Fruit fly (Drosophila melanogaster) whole organism, embryonic: Measurements from ENCODE around the gene CG13720.

Experiments used
- ATbp ChIP-seq: fragments of 200-800 bp; sonication (Bioruptor generic); optimal IDR thresholded peaks from 2 replicates; lab custom pipeline; 2017; ENCODE audit warnings: missing biosample characterization, mild to moderate bottlenecking, missing genetic modification characterization, missing genetic modification reagents
- B-H1 ChIP-seq: fragments of 200-800 bp; sonication (Bioruptor generic); IDR thresholded peaks from 3 replicates; pipeline ENCODE4 v1.3.6; 2022; ENCODE audit warnings: missing biosample characterization, missing genetic modification characterization
- CG10959 ChIP-seq: fragments of 200-800 bp; sonication (Bioruptor generic); IDR thresholded peaks from 2 replicates; pipeline ENCODE4 v1.3.6; 2022; ENCODE audit warnings: missing biosample characterization, missing genetic modification characterization
- CG11093 ChIP-seq: fragments of 200-800 bp; sonication (Bioruptor generic); IDR thresholded peaks from 3 replicates; pipeline ENCODE4 v1.3.6; 2022; ENCODE audit warnings: missing biosample characterization, missing genetic modification characterization
- CG11695 ChIP-seq: fragments of 200-800 bp; sonication (Bioruptor generic); IDR thresholded peaks from 3 replicates; pipeline ENCODE4 v1.3.6; 2022; ENCODE audit warnings: missing biosample characterization, missing genetic modification characterization
- CG16779 ChIP-seq: fragments of 200-800 bp; sonication (Bioruptor generic); IDR thresholded peaks from 2 replicates; pipeline ENCODE4 v1.3.6; 2022; ENCODE audit warnings: missing biosample characterization, missing genetic modification characterization
- CG17912 ChIP-seq: fragments of 200-800 bp; sonication (Bioruptor generic); optimal IDR thresholded peaks from 2 replicates; lab custom pipeline; 2018; ENCODE audit warnings: missing biosample characterization, mild to moderate bottlenecking, missing genetic modification characterization
- CG18011 ChIP-seq: fragments of 200-800 bp; sonication (Bioruptor generic); optimal IDR thresholded peaks from 2 replicates; lab custom pipeline; 2017; ENCODE audit warnings: missing biosample characterization, missing genetic modification characterization, mild to moderate bottlenecking, moderate library complexity, missing genotype
- CG1832 ChIP-seq: fragments of 200-800 bp; sonication (Bioruptor generic); optimal IDR thresholded peaks from 2 replicates; lab custom pipeline; 2017; ENCODE audit warnings: missing biosample characterization, mild to moderate bottlenecking, missing genetic modification characterization, inconsistent platforms
- CG3726 ChIP-seq: fragments of 200-800 bp; sonication (Bioruptor generic); IDR thresholded peaks from 3 replicates; pipeline ENCODE4, ENCODE4 v1.3.6; 2022; ENCODE audit warnings: missing biosample characterization, missing genetic modification characterization
- CG4404 ChIP-seq: fragments of 200-800 bp; sonication (Bioruptor generic); IDR thresholded peaks from 2 replicates; pipeline ENCODE4 v1.3.6; 2022; ENCODE audit warnings: missing biosample characterization, missing genetic modification characterization
- CG4730 ChIP-seq: fragments of 200-800 bp; sonication (Bioruptor generic); IDR thresholded peaks from 2 replicates; pipeline ENCODE4 v1.3.6; 2022; ENCODE audit warnings: missing biosample characterization, missing genetic modification characterization
- CG6175 ChIP-seq: fragments of 200-800 bp; sonication (Bioruptor generic); IDR thresholded peaks from 3 replicates; pipeline ENCODE4 v1.3.6; 2022; ENCODE audit warnings: missing biosample characterization, missing genetic modification characterization
- CG7271 ChIP-seq: fragments of 200-800 bp; sonication (Bioruptor generic); optimal IDR thresholded peaks from 2 replicates; lab custom pipeline; 2018; ENCODE audit warnings: missing biosample characterization, mild to moderate bottlenecking, missing genetic modification characterization, moderate library complexity
- CG9727 ChIP-seq: fragments of 200-800 bp; sonication (Bioruptor generic); optimal IDR thresholded peaks from 3 replicates; lab custom pipeline; 2017; ENCODE audit warnings: missing biosample characterization, mild to moderate bottlenecking, missing genetic modification characterization
- CG9876 ChIP-seq: fragments of 200-800 bp; sonication (Bioruptor generic); optimal IDR thresholded peaks from 2 replicates; lab custom pipeline; 2016; ENCODE audit warnings: missing biosample characterization, missing genetic modification characterization
- CG9932 ChIP-seq: fragments of 200-800 bp; sonication (Bioruptor generic); IDR thresholded peaks from 2 replicates; pipeline ENCODE4 v1.3.6; 2022; ENCODE audit warnings: missing biosample characterization, missing genetic modification characterization
- CHES-1-like ChIP-seq: fragments of 200-800 bp; sonication (Bioruptor generic); optimal IDR thresholded peaks from 2 replicates; lab custom pipeline; 2016; ENCODE audit warnings: missing biosample characterization, missing genetic modification characterization
- CkIIα-i1 ChIP-seq: fragments of 200-800 bp; sonication (Bioruptor generic); IDR thresholded peaks from 2 replicates; pipeline ENCODE4 v1.3.6; 2022; ENCODE audit warnings: missing biosample characterization, missing genetic modification characterization
- D19A ChIP-seq: fragments of 200-800 bp; optimal IDR thresholded peaks from 3 replicates; lab custom pipeline; 2019; ENCODE audit warnings: missing biosample characterization, mild to moderate bottlenecking, missing genetic modification characterization, moderate library complexity
- E2f2 ChIP-seq: fragments of 200-800 bp; sonication (Bioruptor generic); IDR thresholded peaks from 2 replicates; pipeline ENCODE4 v1.3.6; 2022; ENCODE audit warnings: missing biosample characterization, missing genetic modification characterization
- ERR ChIP-seq: fragments of 200-800 bp; sonication (Bioruptor generic); optimal IDR thresholded peaks from 2 replicates; lab custom pipeline; 2016; ENCODE audit warnings: missing biosample characterization, missing genetic modification characterization
- Hand ChIP-seq: fragments of 200-800 bp; sonication (Bioruptor generic); optimal IDR thresholded peaks from 2 replicates; lab custom pipeline; 2017; ENCODE audit warnings: mild to moderate bottlenecking, missing biosample characterization, missing genetic modification reagents, missing genetic modification characterization
- Lpt ChIP-seq: fragments of >200 bp; optimal IDR thresholded peaks from 2 replicates; lab custom pipeline; 2018; ENCODE audit warnings: missing biosample characterization, missing genetic modification characterization
- MTF-1 ChIP-seq: fragments of 200-800 bp; sonication (Bioruptor generic); optimal IDR thresholded peaks from 2 replicates; lab custom pipeline; 2018; ENCODE audit warnings: missing biosample characterization, mild to moderate bottlenecking, missing genetic modification characterization, borderline replicate concordance
- Med ChIP-seq: fragments of 200-800 bp; sonication (Bioruptor generic); peaks from one replicate; lab custom pipeline; 2016; ENCODE audit warnings: missing biosample characterization, missing genetic modification characterization, mild to moderate bottlenecking, inconsistent platforms, moderate library complexity
- Meics ChIP-seq: fragments of 200-800 bp; sonication (Bioruptor generic); optimal IDR thresholded peaks from 2 replicates; lab custom pipeline; 2017; ENCODE audit warnings: missing biosample characterization, mild to moderate bottlenecking, missing genetic modification characterization
- Oli ChIP-seq: fragments of 200-800 bp; sonication (Bioruptor generic); optimal IDR thresholded peaks from 2 replicates; lab custom pipeline; 2018; ENCODE audit warnings: missing biosample characterization, mild to moderate bottlenecking, missing genetic modification characterization, moderate library complexity
- Pdp1 ChIP-seq, 2 experiments: fragments of 200-800 bp; sonication (Bioruptor generic); optimal IDR thresholded peaks; 3 replicates each; lab custom pipeline; 2016; ENCODE audit warnings: missing biosample characterization in 2 of 2, missing genetic modification characterization in 2 of 2, mild to moderate bottlenecking in 1 of 2, moderate library complexity in 1 of 2
- Ravus ChIP-seq: fragments of 200-800 bp; sonication (Bioruptor generic); IDR thresholded peaks from 2 replicates; pipeline ENCODE4 v1.3.6; 2022; ENCODE audit warnings: missing biosample characterization, missing genetic modification characterization
- Sry-β ChIP-seq: fragments of 200-800 bp; sonication (Bioruptor generic); optimal IDR thresholded peaks from 2 replicates; lab custom pipeline; 2018; ENCODE audit warnings: missing biosample characterization, mild to moderate bottlenecking, missing genetic modification characterization, moderate library complexity
- TFAM ChIP-seq: fragments of 200-800 bp; sonication (Bioruptor generic); optimal IDR thresholded peaks from 2 replicates; lab custom pipeline; 2017; ENCODE audit warnings: missing biosample characterization, missing genetic modification characterization, inconsistent platforms
- Vsx1 ChIP-seq: fragments of 200-800 bp; sonication (Bioruptor generic); optimal IDR thresholded peaks from 2 replicates; lab custom pipeline; 2017; ENCODE audit warnings: missing biosample characterization, mild to moderate bottlenecking, missing genetic modification characterization, missing genetic modification reagents
- al ChIP-seq: fragments of 200-800 bp; sonication (Bioruptor generic); IDR thresholded peaks from 2 replicates; pipeline ENCODE4 v1.3.6; 2022; ENCODE audit warnings: missing biosample characterization, missing genetic modification characterization
- crol ChIP-seq: fragments of 200-800 bp; sonication (Bioruptor generic); IDR thresholded peaks from 2 replicates; pipeline ENCODE4 v1.3.6; 2022; ENCODE audit warnings: missing biosample characterization, missing genetic modification characterization
- dm ChIP-seq: fragments of 200-800 bp; sonication (Bioruptor generic); optimal IDR thresholded peaks from 3 replicates; lab custom pipeline; 2016; ENCODE audit warnings: missing biosample characterization, missing genetic modification characterization
- dmrt11E ChIP-seq: fragments of 200-800 bp; sonication (Bioruptor generic); optimal IDR thresholded peaks from 3 replicates; lab custom pipeline; 2018; ENCODE audit warnings: missing biosample characterization, mild to moderate bottlenecking, missing genetic modification characterization, moderate library complexity
- dpn ChIP-seq, 2 experiments: fragments of 200-800 bp; sonication (Bioruptor generic); optimal IDR thresholded peaks; 3 replicates each; lab custom pipeline; 2016; ENCODE audit warnings: missing biosample characterization in 2 of 2, missing genetic modification characterization in 2 of 2
- gfzf ChIP-seq: fragments of 200-800 bp; sonication (Bioruptor generic); optimal IDR thresholded peaks from 2 replicates; lab custom pipeline; 2016; ENCODE audit warnings: missing biosample characterization, mild to moderate bottlenecking, missing genetic modification characterization, moderate library complexity
- grau ChIP-seq: fragments of 200-800 bp; optimal IDR thresholded peaks from 3 replicates; lab custom pipeline; 2019; ENCODE audit warnings: missing biosample characterization, mild to moderate bottlenecking, missing genetic modification characterization, moderate library complexity
- h ChIP-seq: fragments of >200 bp; optimal IDR thresholded peaks from 2 replicates; lab custom pipeline; 2017
- ham ChIP-seq: fragments of 200-800 bp; sonication (Bioruptor generic); IDR thresholded peaks from 2 replicates; pipeline ENCODE4 v1.3.6; 2022; ENCODE audit warnings: missing biosample characterization, missing genetic modification characterization
- hb ChIP-seq: fragments of 200-800 bp; sonication (Bioruptor generic); IDR thresholded peaks from 3 replicates; pipeline ENCODE4 v1.3.6; 2022; ENCODE audit warnings: missing biosample characterization, missing genetic modification characterization; ENCODE audit not compliant: partially characterized antibody
- kni ChIP-seq: fragments of 200-800 bp; sonication (Bioruptor generic); optimal IDR thresholded peaks from 3 replicates; lab custom pipeline; 2017; ENCODE audit warnings: mild to moderate bottlenecking, missing biosample characterization, missing genetic modification reagents, missing genetic modification characterization
- lola ChIP-seq, 3 experiments: fragments of >200 bp in 2 of 3; fragments of 200-800 bp in 1 of 3; sonication (Bioruptor generic) in 1 of 3; optimal IDR thresholded peaks; 2 replicates each; lab custom pipeline; 2017 to 2019; ENCODE audit warnings: missing biosample characterization in 3 of 3, missing genetic modification characterization in 3 of 3, mild to moderate bottlenecking in 1 of 3, moderate library complexity in 1 of 3
- scrt ChIP-seq: fragments of 200-800 bp; sonication (Bioruptor generic); optimal IDR thresholded peaks from 2 replicates; lab custom pipeline; 2018; ENCODE audit warnings: missing biosample characterization, mild to moderate bottlenecking, missing genetic modification characterization, moderate library complexity
- sens ChIP-seq: fragments of 200-800 bp; sonication (Bioruptor generic); peaks from one replicate; lab custom pipeline; 2016; ENCODE audit warnings: missing biosample characterization, missing genetic modification characterization
- sim ChIP-seq: fragments of 200-800 bp; sonication (Bioruptor generic); IDR thresholded peaks from 2 replicates; pipeline ENCODE4 v1.3.6; 2022; ENCODE audit warnings: missing biosample characterization, missing genetic modification characterization
- slbo ChIP-seq: fragments of 200-800 bp; sonication (Bioruptor generic); IDR thresholded peaks from 2 replicates; pipeline ENCODE4 v1.3.6; 2022; ENCODE audit warnings: missing biosample characterization, missing genetic modification characterization
- sqz ChIP-seq: fragments of 200-800 bp; sonication (Bioruptor generic); optimal IDR thresholded peaks from 3 replicates; lab custom pipeline; 2018; ENCODE audit warnings: missing biosample characterization, mild to moderate bottlenecking, missing genetic modification characterization
- unc-4 ChIP-seq: fragments of 200-800 bp; sonication (Bioruptor generic); IDR thresholded peaks from 2 replicates; pipeline ENCODE4 v1.3.6; 2022; ENCODE audit warnings: missing biosample characterization, missing genetic modification characterization; ENCODE audit not compliant: partially characterized antibody
- zfh1 ChIP-seq: fragments of 200-800 bp; sonication (Bioruptor generic); IDR thresholded peaks from 3 replicates; pipeline ENCODE4 v1.3.6; 2022; ENCODE audit warnings: missing biosample characterization, missing genetic modification characterization

CG13720 gene

dm6 chr3L:4533941-4534340 is 33.6 kb upstream of the CG13720 start (continued):
- TF ChIP-seq E2f2 (no peak), Sry-β (GFP tag; lab: Kevin White, UChicago) (no peak), al (GFP tag; lab: Robert Waterston, UW) (no peak), CG17912 (GFP tag; lab: Kevin White, UChicago) (no peak), dpn (GFP tag; optimal IDR thresholded peaks at IDR 0.05; lab: Kevin White, UChicago) (peak; percentile 2 to 21), gfzf (GFP tag; lab: Kevin White, UChicago) (no peak), CG7271 (no peak), scrt (GFP tag; lab: Kevin White, UChicago) (no peak), CG16779 (no peak), hb (GFP tag; lab: Robert Waterston, UW) (no peak), Meics (peak; percentile 4), kni (GFP tag; lab: Kevin White, UChicago) (no peak), dm (GFP tag; lab: Kevin White, UChicago) (no peak), B-H1 (GFP tag; lab: Robert Waterston, UW) (peak; percentile 15; the same call in 1 of the 3 replicates), CG1832 (no peak), Pdp1 (GFP tag; optimal IDR thresholded peaks at IDR 0.05; lab: Kevin White, UChicago) (peak in 1 of 2 experiments; percentile 14), Hand (no peak), Lpt (GFP tag; lab: Kevin White, UChicago) (no peak), zfh1 (peak; percentile 39; the same call in 1 of the 3 replicates), ERR (GFP tag; lab: Kevin White, UChicago) (no peak), unc-4 (GFP tag; lab: Robert Waterston, UW) (no peak), h (lab: Kevin White, UChicago) (no peak), CG3726 (GFP tag; lab: Robert Waterston, UW) (no peak), slbo (GFP tag; lab: Robert Waterston, UW) (peak; percentile 41), lola (GFP tag; optimal IDR thresholded peaks at IDR 0.05; lab: Kevin White, UChicago) (no peak), CG11093 (GFP tag; lab: Robert Waterston, UW) (0 out of 3 replicates have a peak, but pooled peaks have one; percentile 11), sens (GFP tag; lab: Kevin White, UChicago) (peak; percentile 88), Ravus (GFP tag; lab: Robert Waterston, UW) (no peak), ham (GFP tag; lab: Robert Waterston, UW) (no peak), CG18011 (GFP tag; lab: Kevin White, UChicago) (no peak), CG9932 (no peak), dmrt11E (tag; lab: Kevin White, UChicago) (no peak), Med (GFP tag; lab: Kevin White, UChicago) (peak; percentile 51), CG10959 (GFP tag; lab: Robert Waterston, UW) (no peak), MTF-1 (no peak), TFAM (GFP tag; lab: Kevin White, UChicago) (no peak), Oli (tag; lab: Kevin White, UChicago) (peak; percentile 48), Vsx1 (GFP tag; lab: Kevin White, UChicago) (no peak), CG6175 (no peak), CkIIα-i1 (GFP tag; lab: Robert Waterston, UW) (no peak), CG9876 (GFP tag; lab: Kevin White, UChicago) (no peak), CG4730 (GFP tag; lab: Robert Waterston, UW) (peak; percentile 18; the same call in 1 of the 2 replicates), CG9727 (GFP tag; lab: Kevin White, UChicago) (no peak), CG4404 (GFP tag; lab: Robert Waterston, UW) (no peak), D19A (tag; lab: Kevin White, UChicago) (peak; percentile 53), grau (tag; lab: Kevin White, UChicago) (peak; percentile 38), CG11695 (GFP tag; lab: Robert Waterston, UW) (no peak; the same call in 2 of the 3 replicates), sim (GFP tag; lab: Robert Waterston, UW) (no peak), crol (GFP tag; lab: Robert Waterston, UW) (no peak), CHES-1-like (GFP tag; lab: Kevin White, UChicago) (no peak), ATbp (peak; percentile 58), sqz (GFP tag; lab: Kevin White, UChicago) (no peak)
